Worm (Caenorhabditis elegans) whole organism, late embryonic: Measurements from ENCODE around the gene mre-11.
A peak's percentile ranks its signal among the peaks of the same experiment; 100 is the strongest.

Experiments
- K09A11.1 ChIP-seq: sonication (generic microtip); optimal IDR thresholded peaks from 2 replicates; lab custom pipeline; 2017; ENCODE audit warnings: antibody characterized with exemption, mild to moderate bottlenecking, missing genetic modification characterization, missing compliant biosample characterization; ENCODE audit not compliant: insufficient read depth
- mec-3 ChIP-seq: sonication (generic microtip); optimal IDR thresholded peaks from 2 replicates; lab custom pipeline; 2016; ENCODE audit warnings: borderline replicate concordance, missing genetic modification characterization, missing compliant biosample characterization
- nhr-11 ChIP-seq: fragments of 150-350 bp; optimal IDR thresholded peaks from 2 replicates; lab custom pipeline; 2014; ENCODE audit warnings: missing biosample characterization, missing genetic modification characterization
- pag-3 ChIP-seq: sonication (generic microtip); optimal IDR thresholded peaks from 2 replicates; lab custom pipeline; 2016; ENCODE audit warnings: missing compliant biosample characterization, missing genetic modification characterization, borderline replicate concordance
- pqm-1 ChIP-seq: sonication (generic microtip); optimal IDR thresholded peaks from 2 replicates; lab custom pipeline; 2016; ENCODE audit warnings: missing genetic modification characterization, missing compliant biosample characterization
- sox-4 ChIP-seq: sonication (generic microtip); optimal IDR thresholded peaks from 2 replicates; lab custom pipeline; 2017; ENCODE audit warnings: mild to moderate bottlenecking, missing genetic modification characterization, inconsistent platforms, missing compliant biosample characterization
- tbx-7 ChIP-seq: sonication (generic microtip); optimal IDR thresholded peaks from 2 replicates; lab custom pipeline; 2016; ENCODE audit warnings: missing genotype, missing genetic modification characterization, missing compliant biosample characterization
- unc-86 ChIP-seq: sonication (generic microtip); optimal IDR thresholded peaks from 2 replicates; lab custom pipeline; 2016; ENCODE audit warnings: missing genetic modification characterization, missing compliant biosample characterization

DNA sequence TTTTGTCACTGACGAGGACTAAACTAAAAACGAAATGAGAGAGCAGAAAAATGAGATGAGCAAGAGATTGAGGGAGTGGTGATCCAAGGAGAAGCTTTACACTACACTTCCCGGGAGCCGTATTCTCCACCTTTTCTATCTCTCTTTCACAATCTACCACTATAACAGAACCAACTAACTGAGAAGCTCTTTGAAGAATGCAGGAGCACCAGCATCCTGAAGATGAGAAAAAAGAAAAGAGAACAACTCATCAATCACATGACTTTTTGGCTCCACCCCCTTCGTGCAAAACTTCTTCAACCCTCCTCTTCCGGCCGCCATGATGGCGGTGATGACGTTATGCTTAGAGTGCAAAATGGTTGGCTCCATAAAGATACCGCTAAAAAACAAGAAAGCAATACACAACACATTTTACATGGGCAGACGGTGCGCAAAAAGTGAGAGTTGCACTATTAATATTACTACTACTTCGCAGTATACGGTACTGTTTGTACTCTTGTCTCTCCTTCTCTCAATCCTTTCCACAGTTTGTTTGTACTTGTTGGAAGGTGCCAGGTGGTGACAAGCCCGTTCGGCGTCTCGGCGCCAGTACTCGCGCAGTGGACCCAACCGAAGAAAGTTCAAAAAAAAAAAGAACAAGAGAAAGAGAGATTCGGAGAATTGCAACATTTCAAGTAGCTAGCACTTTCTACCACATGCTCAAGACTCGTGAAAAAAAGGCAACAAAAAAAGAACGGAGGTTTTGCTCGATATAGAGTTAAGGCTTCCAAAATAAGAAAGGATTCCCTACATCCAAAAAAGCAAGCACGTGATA is 17.4 kb downstream of the mre-11 start:
- TF ChIP-seq unc-86 (tag; lab: Kevin White, UChicago) = no peak
- no peak for TF ChIP-seq sox-4 (tag; lab: Kevin White, UChicago)
- TF ChIP-seq tbx-7 (tag; lab: Kevin White, UChicago) = no peak
- no peak for TF ChIP-seq nhr-11 (tag; lab: Kevin White, UChicago)
- no peak for TF ChIP-seq pag-3
- no peak for TF ChIP-seq pqm-1
- TF ChIP-seq mec-3 = no peak
- TF ChIP-seq K09A11.1 = peak; percentile 26
